Worm (Caenorhabditis elegans): Measurements from ENCODE around the gene nhr-197.

The nhr-197 gene

DNA sequence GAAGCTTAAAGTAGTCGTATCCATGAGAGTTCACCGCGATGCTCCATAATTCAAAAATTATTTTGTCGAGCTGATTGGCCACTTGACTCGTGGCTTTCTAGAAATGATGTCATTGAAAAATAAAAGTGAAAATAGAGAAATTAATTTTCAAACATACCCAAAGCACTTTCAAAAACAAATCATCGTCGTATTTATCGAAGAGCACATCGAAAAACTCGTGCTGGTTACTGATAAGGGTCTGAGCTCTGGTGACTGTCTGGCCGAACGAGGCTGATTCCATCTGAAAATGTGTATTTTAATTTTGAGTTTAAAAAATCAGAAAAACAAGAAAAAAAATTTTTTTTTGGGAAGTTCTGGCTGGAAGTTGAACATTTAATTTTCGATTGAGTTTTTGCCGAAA, 24.6 kb downstream of the nhr-197 start:
- no peak for TF ChIP-seq ref-1 (GFP tag; conservative IDR thresholded peaks at IDR 0.05)
- no peak for TF ChIP-seq ztf-29 (GFP tag; IDR thresholded peaks at IDR 0.05)
- TF ChIP-seq flt-1 (GFP tag; IDR thresholded peaks at IDR 0.05): no peak
- no peak for TF ChIP-seq ztf-23 (GFP tag; IDR thresholded peaks at IDR 0.05)
- no peak for TF ChIP-seq tab-1 (GFP tag; IDR thresholded peaks at IDR 0.05)
- TF ChIP-seq klf-2 (GFP tag; conservative IDR thresholded peaks at IDR 0.05): no peak
- no peak for TF ChIP-seq cog-1 (tag; optimal IDR thresholded peaks at IDR 0.05)

DNA sequence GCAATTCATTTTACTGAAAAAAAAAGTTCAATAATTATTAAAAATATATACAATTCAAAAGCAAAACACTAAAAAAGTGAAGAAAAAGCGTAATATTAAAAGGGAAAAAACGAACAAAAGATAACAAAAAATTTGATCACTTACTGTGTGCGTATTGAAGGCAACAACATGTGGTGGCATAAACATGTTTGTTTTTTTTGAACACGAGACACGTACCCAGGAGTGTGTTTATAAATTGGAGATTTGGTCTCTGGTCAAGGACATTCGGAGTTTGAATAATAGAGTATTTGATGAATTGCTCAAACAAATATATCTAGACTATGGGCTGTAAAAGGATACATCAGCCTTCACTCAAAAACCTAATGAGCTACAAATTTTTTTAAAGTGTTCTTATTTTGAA, 27.9 kb downstream of the nhr-197 start:
- TF ChIP-seq tab-1 (GFP tag; IDR thresholded peaks at IDR 0.05) (no peak), ztf-29 (GFP tag; IDR thresholded peaks at IDR 0.05) (no peak), T22C8.4 (GFP tag; IDR thresholded peaks at IDR 0.05) (no peak), med-1 (GFP tag; optimal IDR thresholded peaks at IDR 0.05; ENCODE audit: insufficient read depth) (no peak), ztf-23 (GFP tag; IDR thresholded peaks at IDR 0.05) (no peak), cog-1 (tag; optimal IDR thresholded peaks at IDR 0.05) (no peak), klf-2 (GFP tag; conservative IDR thresholded peaks at IDR 0.05) (no peak)

DNA sequence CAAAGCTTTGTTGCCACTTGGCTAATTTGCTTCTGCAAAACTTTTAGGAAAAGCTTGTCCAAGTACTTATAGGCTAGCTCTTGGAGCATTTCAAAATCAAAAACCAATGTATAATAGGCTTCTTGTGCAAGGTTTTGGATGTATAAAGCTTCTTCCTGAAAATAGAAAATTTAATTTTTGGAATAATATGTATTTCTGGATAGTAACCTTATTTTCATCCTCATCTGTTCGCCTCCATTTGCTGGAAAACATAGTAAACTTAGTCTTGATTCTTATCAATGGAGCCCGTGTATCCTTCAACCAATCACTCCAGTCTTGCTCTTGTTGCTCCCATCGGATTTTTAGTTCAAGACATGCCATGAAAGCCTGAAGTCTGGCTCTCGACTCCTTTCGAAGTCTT, 28.9 kb downstream of the nhr-197 start, which contains the start of gene Y6E2A.4:
Y6E2A.4 (minus strand) TSS at position 101 of the 400 bp plus-strand sequence.
- TF ChIP-seq cog-1 (tag; optimal IDR thresholded peaks at IDR 0.05): no peak
- TF ChIP-seq flt-1 (GFP tag; IDR thresholded peaks at IDR 0.05): no peak
- TF ChIP-seq ref-1 (GFP tag; conservative IDR thresholded peaks at IDR 0.05): no peak
- no peak for TF ChIP-seq med-1 (GFP tag; optimal IDR thresholded peaks at IDR 0.05; ENCODE audit: insufficient read depth)
- TF ChIP-seq klf-2 (GFP tag; conservative IDR thresholded peaks at IDR 0.05): no peak
- TF ChIP-seq T22C8.4 (GFP tag; IDR thresholded peaks at IDR 0.05): no peak
- no peak for TF ChIP-seq tab-1 (GFP tag; IDR thresholded peaks at IDR 0.05)
- TF ChIP-seq ztf-23 (GFP tag; IDR thresholded peaks at IDR 0.05): no peak
- no peak for TF ChIP-seq ztf-29 (GFP tag; IDR thresholded peaks at IDR 0.05)

DNA sequence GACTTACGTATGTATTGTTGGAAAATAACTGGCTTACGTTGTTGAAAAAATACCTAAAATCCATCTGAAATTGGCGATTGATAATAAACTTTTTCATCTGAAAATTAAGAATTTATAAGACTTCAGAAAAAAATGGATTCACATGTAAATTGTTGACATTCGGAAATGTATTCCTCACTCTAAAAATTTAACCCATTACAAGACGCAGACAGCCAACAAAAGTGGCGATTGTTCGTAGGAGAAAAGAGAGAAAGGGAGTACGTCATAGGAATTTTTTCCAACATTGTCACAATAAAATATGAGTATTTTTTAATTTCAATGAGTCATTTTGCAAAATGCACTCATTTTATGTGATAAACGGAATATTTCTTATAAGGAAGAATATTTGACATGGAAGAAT, 30.8 kb downstream of the nhr-197 start, which contains the start of gene Y6E2A.5:
Y6E2A.5 (minus strand) TSS at position 101 of the 400 bp plus-strand sequence.
- TF ChIP-seq cog-1 (tag; optimal IDR thresholded peaks at IDR 0.05) (no peak), ztf-23 (GFP tag; IDR thresholded peaks at IDR 0.05) (no peak), tab-1 (GFP tag; IDR thresholded peaks at IDR 0.05) (no peak), med-1 (GFP tag; optimal IDR thresholded peaks at IDR 0.05; ENCODE audit: insufficient read depth) (no peak), ztf-29 (GFP tag; IDR thresholded peaks at IDR 0.05) (no peak), klf-2 (GFP tag; conservative IDR thresholded peaks at IDR 0.05) (no peak), flt-1 (GFP tag; IDR thresholded peaks at IDR 0.05) (no peak), T22C8.4 (GFP tag; IDR thresholded peaks at IDR 0.05) (no peak), ref-1 (GFP tag; conservative IDR thresholded peaks at IDR 0.05) (no peak)

DNA sequence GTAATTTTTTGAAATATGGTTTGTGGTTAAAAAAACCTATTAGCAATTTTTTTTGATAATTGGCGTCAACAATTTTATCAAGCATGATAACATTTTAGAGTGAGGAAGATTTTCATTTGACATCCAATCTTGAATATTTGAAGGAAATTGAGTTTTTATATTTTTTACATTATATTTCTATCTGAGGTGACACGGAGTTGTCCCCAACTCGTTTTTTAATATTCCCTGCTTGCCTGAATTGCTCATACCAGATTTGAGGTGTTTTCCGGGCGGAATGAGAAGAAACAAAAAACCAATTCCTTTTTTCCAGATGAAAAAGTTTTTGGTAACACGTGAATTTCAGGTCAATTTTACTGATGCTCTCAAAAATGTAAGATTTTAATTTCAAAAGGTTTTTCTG, 31.8 kb downstream of the nhr-197 start, which contains the start of gene Y6E2A.7:
Y6E2A.7 (plus strand) TSS at position 301 of the 400 bp plus-strand sequence.
- TF ChIP-seq tab-1 (GFP tag; IDR thresholded peaks at IDR 0.05) (no peak), ztf-23 (GFP tag; IDR thresholded peaks at IDR 0.05) (no peak), cog-1 (tag; optimal IDR thresholded peaks at IDR 0.05) (no peak), T22C8.4 (GFP tag; IDR thresholded peaks at IDR 0.05) (no peak), med-1 (GFP tag; optimal IDR thresholded peaks at IDR 0.05; ENCODE audit: insufficient read depth) (no peak), flt-1 (GFP tag; IDR thresholded peaks at IDR 0.05) (no peak), klf-2 (GFP tag; conservative IDR thresholded peaks at IDR 0.05) (no peak), ztf-29 (GFP tag; IDR thresholded peaks at IDR 0.05) (no peak), ref-1 (GFP tag; conservative IDR thresholded peaks at IDR 0.05) (no peak)

DNA sequence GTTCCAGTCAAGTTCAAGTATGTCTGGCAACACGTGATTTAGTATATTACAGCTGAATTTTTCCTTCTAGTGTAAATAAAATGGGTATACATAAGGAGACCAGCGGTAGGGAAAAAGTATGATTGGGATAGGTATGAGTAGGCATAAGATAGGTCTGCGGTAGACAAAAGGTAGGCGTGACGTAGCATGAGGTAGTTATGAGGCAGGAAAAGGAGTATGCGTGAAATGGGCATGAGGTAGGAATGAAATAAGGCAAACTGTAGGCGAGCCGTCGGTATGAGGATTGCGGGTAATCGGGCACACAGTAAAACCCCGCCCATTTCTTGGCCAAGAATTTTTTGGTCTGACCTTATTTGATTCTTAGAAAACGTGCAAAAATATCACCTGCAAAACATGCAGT, 33.7 kb downstream of the nhr-197 start:
- no peak for TF ChIP-seq cog-1 (tag; optimal IDR thresholded peaks at IDR 0.05)
- TF ChIP-seq tab-1 (GFP tag; IDR thresholded peaks at IDR 0.05): no peak
- TF ChIP-seq med-1 (GFP tag; optimal IDR thresholded peaks at IDR 0.05; ENCODE audit: insufficient read depth): no peak
- TF ChIP-seq flt-1 (GFP tag; IDR thresholded peaks at IDR 0.05): no peak
- TF ChIP-seq ref-1 (GFP tag; conservative IDR thresholded peaks at IDR 0.05): no peak
- no peak for TF ChIP-seq klf-2 (GFP tag; conservative IDR thresholded peaks at IDR 0.05)
- no peak for TF ChIP-seq ztf-23 (GFP tag; IDR thresholded peaks at IDR 0.05)
- TF ChIP-seq T22C8.4 (GFP tag; IDR thresholded peaks at IDR 0.05): no peak
- TF ChIP-seq ztf-29 (GFP tag; IDR thresholded peaks at IDR 0.05): no peak

DNA sequence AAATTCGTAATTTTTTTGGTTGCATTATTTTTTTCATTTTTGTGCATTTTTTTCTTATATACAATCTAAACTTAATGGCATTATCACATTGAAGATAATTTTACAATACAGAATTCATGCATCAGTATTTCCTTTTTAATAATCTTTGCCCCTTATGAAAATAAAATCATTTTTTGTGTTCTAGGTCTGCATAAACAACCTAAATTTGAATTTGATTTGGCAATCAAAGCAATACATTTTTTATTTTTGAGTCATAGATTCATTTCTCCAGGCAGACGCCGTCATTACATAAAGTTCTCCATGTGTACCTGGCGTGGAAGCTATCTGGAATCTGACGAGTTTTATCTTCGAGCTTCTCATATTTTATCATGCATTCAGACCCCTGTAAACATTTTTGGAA, 34.1 kb downstream of the nhr-197 start, which contains the start of gene srh-140:
srh-140 (plus strand) TSS at position 301 of the 400 bp plus-strand sequence.
- TF ChIP-seq klf-2 (GFP tag; conservative IDR thresholded peaks at IDR 0.05) (no peak), ztf-29 (GFP tag; IDR thresholded peaks at IDR 0.05) (no peak), med-1 (GFP tag; optimal IDR thresholded peaks at IDR 0.05; ENCODE audit: insufficient read depth) (no peak), cog-1 (tag; optimal IDR thresholded peaks at IDR 0.05) (no peak), ref-1 (GFP tag; conservative IDR thresholded peaks at IDR 0.05) (no peak), T22C8.4 (GFP tag; IDR thresholded peaks at IDR 0.05) (no peak), flt-1 (GFP tag; IDR thresholded peaks at IDR 0.05) (no peak), ztf-23 (GFP tag; IDR thresholded peaks at IDR 0.05) (no peak), tab-1 (GFP tag; IDR thresholded peaks at IDR 0.05) (no peak)

DNA sequence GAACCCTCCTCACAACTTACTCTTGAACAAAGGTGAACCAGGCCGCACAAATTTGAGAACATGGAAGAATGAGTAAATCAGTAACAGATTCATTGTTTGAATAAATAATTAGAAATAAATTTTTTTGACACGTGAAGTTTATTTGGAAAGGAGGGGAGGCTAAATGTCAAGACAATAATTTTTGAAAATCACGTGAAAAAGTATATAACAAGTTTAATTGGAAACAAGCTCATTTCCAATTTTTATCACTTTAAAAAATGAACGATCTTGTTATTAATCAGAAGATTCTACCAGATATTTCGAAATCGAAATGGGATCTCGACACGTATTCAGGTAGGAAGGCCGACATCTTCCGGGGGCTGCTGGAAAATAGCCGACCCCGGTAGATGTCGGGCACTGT, 38.9 kb downstream of the nhr-197 start, which contains the start of the genes irld-57 and sfxn-1.3:
irld-57 (minus strand) TSS at position 101 of the 400 bp plus-strand sequence.
sfxn-1.3 (plus strand) TSS at position 232 of the 400 bp plus-strand sequence.
- no peak for TF ChIP-seq tab-1 (GFP tag; IDR thresholded peaks at IDR 0.05)
- TF ChIP-seq flt-1 (GFP tag; IDR thresholded peaks at IDR 0.05): no peak
- TF ChIP-seq T22C8.4 (GFP tag; IDR thresholded peaks at IDR 0.05): no peak
- no peak for TF ChIP-seq ztf-29 (GFP tag; IDR thresholded peaks at IDR 0.05)

DNA sequence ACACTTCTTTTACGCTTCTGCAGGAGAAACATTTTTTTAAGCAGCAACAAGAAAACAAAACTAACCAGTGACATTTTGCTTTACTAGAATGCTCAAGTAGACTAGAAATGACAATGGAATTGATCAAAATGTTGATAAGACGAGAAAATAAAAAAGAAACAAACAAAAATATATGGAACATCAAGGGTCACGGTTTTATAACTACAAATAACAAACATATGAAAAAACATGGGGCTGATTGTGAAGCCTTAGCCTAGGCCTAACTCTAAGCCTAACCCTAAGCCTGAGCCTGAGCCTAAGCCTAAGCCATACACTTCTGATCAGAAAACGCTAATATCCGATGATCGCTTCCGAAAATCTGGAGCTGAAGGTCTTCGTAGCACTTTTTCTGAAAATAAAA, 42.7 kb downstream of the nhr-197 start, which contains the start of gene Y6E2A.10:
Y6E2A.10 (minus strand) TSS at position 101 of the 400 bp plus-strand sequence.
- TF ChIP-seq med-1 (GFP tag; optimal IDR thresholded peaks at IDR 0.05; ENCODE audit: insufficient read depth) (no peak), cog-1 (tag; optimal IDR thresholded peaks at IDR 0.05) (no peak), flt-1 (GFP tag; IDR thresholded peaks at IDR 0.05) (no peak), ref-1 (GFP tag; conservative IDR thresholded peaks at IDR 0.05) (no peak), tab-1 (GFP tag; IDR thresholded peaks at IDR 0.05) (no peak), ztf-29 (GFP tag; IDR thresholded peaks at IDR 0.05) (no peak), ztf-23 (GFP tag; IDR thresholded peaks at IDR 0.05) (no peak), klf-2 (GFP tag; conservative IDR thresholded peaks at IDR 0.05) (no peak), T22C8.4 (GFP tag; IDR thresholded peaks at IDR 0.05) (no peak)

DNA sequence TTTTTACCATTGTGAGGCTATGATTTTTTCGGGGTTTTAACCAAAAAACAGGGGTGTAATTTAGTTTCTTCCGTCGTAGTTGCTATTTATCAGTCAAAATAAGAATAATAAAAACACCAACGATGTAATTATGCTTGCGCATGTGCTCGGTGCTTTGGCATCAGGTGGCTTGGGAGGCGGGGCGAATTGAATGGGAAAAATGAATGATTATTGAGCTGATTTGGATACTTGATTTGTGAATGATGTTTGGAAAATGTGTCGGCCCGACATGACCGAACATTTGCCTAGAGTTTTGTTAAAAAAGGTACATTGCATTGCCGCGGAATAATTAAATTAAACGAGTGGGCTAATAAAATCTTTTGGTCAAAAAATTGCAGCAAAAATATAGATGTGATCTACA, 44.4 kb downstream of the nhr-197 start, which contains the start of gene str-38:
str-38 (minus strand) TSS at position 101 of the 400 bp plus-strand sequence.
- TF ChIP-seq med-1 (GFP tag; optimal IDR thresholded peaks at IDR 0.05; ENCODE audit: insufficient read depth): no peak
- no peak for TF ChIP-seq flt-1 (GFP tag; IDR thresholded peaks at IDR 0.05)
- TF ChIP-seq ref-1 (GFP tag; conservative IDR thresholded peaks at IDR 0.05): no peak
- TF ChIP-seq ztf-23 (GFP tag; IDR thresholded peaks at IDR 0.05): no peak
- no peak for TF ChIP-seq ztf-29 (GFP tag; IDR thresholded peaks at IDR 0.05)
- no peak for TF ChIP-seq cog-1 (tag; optimal IDR thresholded peaks at IDR 0.05)
- TF ChIP-seq tab-1 (GFP tag; IDR thresholded peaks at IDR 0.05): no peak
- no peak for TF ChIP-seq T22C8.4 (GFP tag; IDR thresholded peaks at IDR 0.05)
- no peak for TF ChIP-seq klf-2 (GFP tag; conservative IDR thresholded peaks at IDR 0.05)

All from whole organism, midembryonic.